Worm (Caenorhabditis elegans) whole organism, L1 larva: ENCODE results near the gene hpl-1.

Source experiments
- aly-2 ChIP-seq: fragments of 150-350 bp; optimal IDR thresholded peaks from 2 replicates; lab custom pipeline; 2014; ENCODE audit warnings: missing biosample characterization, missing genetic modification characterization
- blmp-1 ChIP-seq: fragments of 150-350 bp; optimal IDR thresholded peaks from 2 replicates; lab custom pipeline; 2014; ENCODE audit warnings: missing biosample characterization, missing genetic modification characterization
- ceh-8 ChIP-seq: fragments of 200-800 bp; sonication (Bioruptor generic); optimal IDR thresholded peaks from 2 replicates; lab custom pipeline; 2018; ENCODE audit warnings: mild to moderate bottlenecking, missing genetic modification characterization, moderate library complexity, missing compliant biosample characterization
- efl-1 ChIP-seq, 4 experiments: fragments of 150-350 bp; optimal IDR thresholded peaks in 3 of 4; peaks in 1 of 4; 1 replicate in 1 of 4; 2 replicates in 3 of 4; lab custom pipeline; 2014; ENCODE audit warnings: missing biosample characterization in 2 of 4, missing genetic modification characterization in 2 of 4, missing genetic modification reagents in 2 of 4
- egl-13 ChIP-seq: sonication (generic microtip); optimal IDR thresholded peaks from 2 replicates; lab custom pipeline; 2016; ENCODE audit warnings: missing genotype, missing genetic modification reagents, missing genetic modification characterization, missing compliant biosample characterization
- elt-2 ChIP-seq: sonication (generic microtip); optimal IDR thresholded peaks from 2 replicates; lab custom pipeline; 2016; ENCODE audit warnings: missing genetic modification characterization, mild to moderate bottlenecking, inconsistent platforms, missing compliant biosample characterization, missing genetic modification reagents
- elt-3 ChIP-seq, 6 experiments: fragments of 150-350 bp in 1 of 6; sonication (generic microtip); optimal IDR thresholded peaks; 2 replicates each; lab custom pipeline; 2017 to 2018; ENCODE audit warnings: missing biosample characterization in 6 of 6, missing genetic modification characterization in 6 of 6, inconsistent platforms in 1 of 6
- fkh-10 ChIP-seq: sonication (generic microtip); optimal IDR thresholded peaks from 2 replicates; lab custom pipeline; 2017; ENCODE audit warnings: missing biosample characterization, missing genetic modification reagents, missing genetic modification characterization
- hlh-4 ChIP-seq: sonication (generic microtip); optimal IDR thresholded peaks from 2 replicates; lab custom pipeline; 2016; ENCODE audit warnings: mild to moderate bottlenecking, missing genetic modification characterization, missing compliant biosample characterization
- hpl-2 ChIP-seq: fragments of 150-350 bp; optimal IDR thresholded peaks from 2 replicates; lab custom pipeline; 2014; ENCODE audit warnings: missing biosample characterization, missing genetic modification reagents, missing genetic modification characterization
- irx-1 ChIP-seq: sonication (generic microtip); optimal IDR thresholded peaks from 2 replicates; lab custom pipeline; 2016; ENCODE audit warnings: missing genetic modification characterization, missing compliant biosample characterization
- lin-13 ChIP-seq: fragments of 150-350 bp; optimal IDR thresholded peaks from 2 replicates; lab custom pipeline; 2014; ENCODE audit warnings: missing biosample characterization, missing genetic modification reagents, missing genetic modification characterization
- lin-14 ChIP-seq: fragments of 200-800 bp; sonication (Bioruptor generic); optimal IDR thresholded peaks from 2 replicates; lab custom pipeline; 2018; ENCODE audit warnings: mild to moderate bottlenecking, missing genetic modification characterization, moderate library complexity, missing compliant biosample characterization
- lin-15B ChIP-seq: fragments of 150-350 bp; sonication (generic microtip); optimal IDR thresholded peaks from 3 replicates; lab custom pipeline; 2014; ENCODE audit warnings: missing biosample characterization, missing genetic modification characterization
- lin-39 ChIP-seq: fragments of 150-350 bp; optimal IDR thresholded peaks from 2 replicates; lab custom pipeline; 2014; ENCODE audit warnings: missing biosample characterization, missing genetic modification reagents, missing genetic modification characterization
- lir-3 ChIP-seq: sonication (generic microtip); optimal IDR thresholded peaks from 2 replicates; lab custom pipeline; 2016; ENCODE audit warnings: mild to moderate bottlenecking, missing genetic modification characterization, moderate library complexity, missing compliant biosample characterization; ENCODE audit not compliant: poor library complexity
- lsy-2 ChIP-seq, 2 experiments: fragments of 150-350 bp; optimal IDR thresholded peaks; 2 replicates each; lab custom pipeline; 2014; ENCODE audit warnings: missing biosample characterization in 2 of 2, missing genetic modification characterization in 2 of 2
- mab-9 ChIP-seq: fragments of 200-800 bp; sonication (Bioruptor generic); IDR thresholded peaks from 2 replicates; pipeline ENCODE4 v1.3.6; 2022; ENCODE audit warnings: missing genetic modification reagents, missing genetic modification characterization, missing compliant biosample characterization
- mdl-1 ChIP-seq, 2 experiments: fragments of 150-350 bp; optimal IDR thresholded peaks; 2 replicates each; lab custom pipeline; 2014 to 2017; ENCODE audit warnings: missing biosample characterization in 2 of 2, missing genetic modification characterization in 2 of 2, inconsistent platforms in 1 of 2
- mef-2 ChIP-seq: fragments of 150-350 bp; optimal IDR thresholded peaks from 2 replicates; lab custom pipeline; 2014; ENCODE audit warnings: missing biosample characterization, missing genetic modification characterization
- mep-1 ChIP-seq: fragments of 150-350 bp; optimal IDR thresholded peaks from 2 replicates; lab custom pipeline; 2014; ENCODE audit warnings: missing biosample characterization, missing genetic modification characterization
- nhr-11 ChIP-seq: fragments of 150-350 bp; optimal IDR thresholded peaks from 2 replicates; lab custom pipeline; 2014; ENCODE audit warnings: missing biosample characterization, missing genetic modification characterization
- nhr-20 ChIP-seq: sonication (generic microtip); optimal IDR thresholded peaks from 2 replicates; lab custom pipeline; 2016; ENCODE audit warnings: mild to moderate bottlenecking, missing genetic modification characterization, missing compliant biosample characterization
- nhr-71 ChIP-seq: sonication (generic microtip); optimal IDR thresholded peaks from 2 replicates; lab custom pipeline; 2016; ENCODE audit warnings: mild to moderate bottlenecking, missing genetic modification characterization, moderate library complexity, missing compliant biosample characterization
- nhr-84 ChIP-seq: sonication (generic microtip); optimal IDR thresholded peaks from 2 replicates; lab custom pipeline; 2017; ENCODE audit warnings: missing biosample characterization, missing genetic modification characterization
- nhr-90 ChIP-seq: sonication (generic microtip); optimal IDR thresholded peaks from 2 replicates; lab custom pipeline; 2016; ENCODE audit warnings: mild to moderate bottlenecking, missing genetic modification characterization, missing compliant biosample characterization; ENCODE audit not compliant: poor library complexity
- rnt-1 ChIP-seq: sonication (generic microtip); optimal IDR thresholded peaks from 2 replicates; lab custom pipeline; 2016; ENCODE audit warnings: mild to moderate bottlenecking, missing genetic modification characterization, moderate library complexity, missing compliant biosample characterization
- skn-1 ChIP-seq: fragments of 150-350 bp; optimal IDR thresholded peaks from 2 replicates; lab custom pipeline; 2014; ENCODE audit warnings: missing biosample characterization, missing genetic modification characterization
- snpc-4 ChIP-seq: fragments of 150-350 bp; optimal IDR thresholded peaks from 2 replicates; lab custom pipeline; 2014; ENCODE audit warnings: missing biosample characterization, missing genetic modification characterization
- sptf-1 ChIP-seq: fragments of 150-350 bp; optimal IDR thresholded peaks from 2 replicates; lab custom pipeline; 2014; ENCODE audit warnings: missing biosample characterization, missing genetic modification characterization
- swsn-7 ChIP-seq: sonication (generic microtip); optimal IDR thresholded peaks from 2 replicates; lab custom pipeline; 2016; ENCODE audit warnings: missing genetic modification characterization, missing compliant biosample characterization
- tbx-2 ChIP-seq: sonication (generic microtip); optimal IDR thresholded peaks from 2 replicates; lab custom pipeline; 2016; ENCODE audit warnings: missing genetic modification characterization, missing compliant biosample characterization
- tlp-1 ChIP-seq: fragments of 150-350 bp; optimal IDR thresholded peaks from 2 replicates; lab custom pipeline; 2014; ENCODE audit warnings: missing biosample characterization, missing genetic modification characterization
- unc-30 ChIP-seq: sonication (generic microtip); optimal IDR thresholded peaks from 2 replicates; lab custom pipeline; 2017; ENCODE audit warnings: missing biosample characterization, missing genetic modification characterization
- ztf-11 ChIP-seq, 2 experiments: sonication (generic microtip); optimal IDR thresholded peaks; 2 replicates each; lab custom pipeline; 2016 to 2017; ENCODE audit warnings: missing genetic modification characterization in 2 of 2, missing biosample characterization in 1 of 2, missing compliant biosample characterization in 1 of 2

The hpl-1 gene

ce11 chrX:13245090-13245489 is at the start of gene hpl-1:
hpl-1 (plus strand) TSS chrX:13245390.
- TF ChIP-seq elt-2 (tag; lab: Kevin White, UChicago) (no peak), fkh-10 (GFP tag; lab: Kevin White, UChicago) (no peak), tlp-1 (no peak), mef-2 (no peak), egl-13 (tag; lab: Kevin White, UChicago) (no peak)

DNA sequence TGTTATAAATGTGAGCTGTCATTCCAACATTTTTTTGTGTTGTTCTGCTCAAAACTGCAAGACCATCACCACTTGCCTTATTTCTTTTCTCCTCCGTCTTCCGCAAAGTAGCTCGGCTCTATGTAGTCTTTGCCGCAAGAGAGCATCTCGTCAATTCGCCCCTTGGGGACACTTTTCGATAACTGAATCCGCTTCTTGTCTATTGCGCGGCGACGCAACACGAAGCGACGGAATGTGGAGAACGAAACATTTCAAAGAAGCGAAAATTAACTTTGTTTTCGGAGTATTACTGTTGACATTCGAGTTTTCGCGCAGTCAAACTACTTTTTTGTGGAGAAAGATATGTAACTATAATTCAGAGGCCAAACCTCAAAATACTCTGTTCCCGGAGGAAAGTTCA is 47.1 kb upstream of the hpl-1 start:
- TF ChIP-seq elt-3 (tag; optimal IDR thresholded peaks at IDR 0.05; lab: Kevin White, UChicago) (no peak), swsn-7 (tag; lab: Kevin White, UChicago) (no peak), lin-13 (GFP tag; lab: Kevin White, UChicago) (no peak), nhr-71 (no peak), efl-1 (optimal IDR thresholded peaks at IDR 0.05; lab: Kevin White, UChicago) (no peak), efl-1 (GFP tag; optimal IDR thresholded peaks at IDR 0.05 in 1 of 2; lab: Kevin White, UChicago) (peak in 1 of 2 experiments; percentile 85), lsy-2 (tag; optimal IDR thresholded peaks at IDR 0.05; lab: Kevin White, UChicago) (no peak), nhr-20 (tag; lab: Kevin White, UChicago) (no peak), nhr-84 (tag; lab: Kevin White, UChicago) (no peak), mdl-1 (tag; optimal IDR thresholded peaks at IDR 0.05; lab: Kevin White, UChicago) (no peak), nhr-90 (tag; lab: Kevin White, UChicago) (no peak), skn-1 (tag; lab: Kevin White, UChicago) (no peak), hlh-4 (no peak), lin-14 (GFP tag; lab: Kevin White, UChicago) (peak; percentile 59)

- TF ChIP-seq ztf-11 (tag; optimal IDR thresholded peaks at IDR 0.05; lab: Kevin White, UChicago) (no peak), rnt-1 (tag; lab: Kevin White, UChicago) (peak; percentile 52), lin-14 (GFP tag; lab: Kevin White, UChicago) (peak; percentile 1)
- TF ChIP-seq, all 84 proteins: peak for 2
These were observed 44.9 kb upstream of the hpl-1 start for ce11 chrX:13200312-13200711.

- no peak for TF ChIP-seq nhr-11 (tag; lab: Kevin White, UChicago)
- no peak for TF ChIP-seq hpl-2 (GFP tag; lab: Kevin White, UChicago)
- no peak for TF ChIP-seq blmp-1 (tag; lab: Kevin White, UChicago)
- peak; percentile 70 for TF ChIP-seq fkh-10 (GFP tag; lab: Kevin White, UChicago)
- peak; percentile 54 for TF ChIP-seq lin-14 (GFP tag; lab: Kevin White, UChicago)
These were observed 43.8 kb upstream of the hpl-1 start, which contains the start of gene unc-9 for ce11 chrX:13201401-13201800. unc-9 (plus strand) TSS chrX:13201770.

DNA sequence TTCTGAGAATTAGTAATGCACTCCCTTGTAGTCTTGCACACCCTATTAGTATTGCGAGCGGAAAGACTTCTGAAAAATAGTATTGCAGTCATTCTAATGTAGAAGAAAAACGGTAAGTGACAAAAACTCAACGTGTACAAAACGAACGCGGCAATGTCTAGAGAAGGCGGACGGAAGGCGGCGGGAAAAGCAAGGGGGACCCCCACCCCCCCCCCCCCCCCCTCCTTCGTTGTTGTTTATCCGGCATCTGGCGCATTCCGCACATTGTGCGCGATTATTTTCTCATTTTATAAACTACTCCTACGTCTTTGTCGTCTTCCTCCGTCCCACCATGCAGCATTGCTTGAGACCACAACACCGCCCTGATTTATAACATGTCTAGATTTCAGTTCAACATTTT is 42.9 kb upstream of the hpl-1 start:
- TF ChIP-seq mep-1: no peak
- TF ChIP-seq irx-1 (tag; lab: Kevin White, UChicago): no peak
- no peak for TF ChIP-seq ceh-8
- no peak for TF ChIP-seq snpc-4 (tag; lab: Kevin White, UChicago)
- no peak for TF ChIP-seq mab-9 (GFP tag; lab: Robert Waterston, UW)
- no peak for TF ChIP-seq nhr-90 (tag; lab: Kevin White, UChicago)
- TF ChIP-seq lir-3 (tag; lab: Kevin White, UChicago): no peak
- TF ChIP-seq, all 84 proteins: peak for 0

DNA sequence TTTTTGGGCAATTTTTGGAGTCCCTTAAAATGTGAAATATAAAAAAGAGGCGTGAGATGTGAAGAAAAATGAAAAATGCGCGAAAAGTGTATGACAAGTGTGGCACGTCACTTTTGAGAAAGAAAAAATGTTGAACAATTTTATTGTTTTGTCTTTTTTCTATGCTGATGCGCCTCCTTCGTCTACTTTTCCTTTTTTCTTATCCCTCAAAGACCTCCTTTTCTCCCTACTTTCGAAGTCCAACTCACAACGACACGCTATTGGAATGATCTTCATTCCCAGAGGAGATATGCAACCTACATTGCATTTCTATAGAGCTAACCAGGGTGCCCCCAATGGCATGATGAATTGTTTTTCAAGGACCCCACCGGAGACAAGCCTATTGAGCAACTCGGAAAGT is 39.2 kb upstream of the hpl-1 start:
- TF ChIP-seq mab-9 (GFP tag; lab: Robert Waterston, UW): no peak
- TF ChIP-seq lin-14 (GFP tag; lab: Kevin White, UChicago): peak; percentile 58
- TF ChIP-seq aly-2: no peak
- TF ChIP-seq egl-13 (tag; lab: Kevin White, UChicago): no peak
- TF ChIP-seq skn-1 (tag; lab: Kevin White, UChicago): no peak
- TF ChIP-seq sptf-1 (tag; lab: Kevin White, UChicago): no peak
- peak; percentile 72 for TF ChIP-seq fkh-10 (GFP tag; lab: Kevin White, UChicago)
- no peak for TF ChIP-seq lin-39 (tag; lab: Kevin White, UChicago)
- no peak for TF ChIP-seq unc-30
- TF ChIP-seq lin-15B (tag; lab: Kevin White, UChicago): no peak
- no peak for TF ChIP-seq tlp-1
- no peak for TF ChIP-seq tbx-2 (tag; lab: Kevin White, UChicago)
